Worm (Caenorhabditis elegans): Measurements from ENCODE around the gene svh-5.
A peak's percentile ranks its signal among the peaks of the same experiment; 100 is the strongest.

Gene svh-5

DNA sequence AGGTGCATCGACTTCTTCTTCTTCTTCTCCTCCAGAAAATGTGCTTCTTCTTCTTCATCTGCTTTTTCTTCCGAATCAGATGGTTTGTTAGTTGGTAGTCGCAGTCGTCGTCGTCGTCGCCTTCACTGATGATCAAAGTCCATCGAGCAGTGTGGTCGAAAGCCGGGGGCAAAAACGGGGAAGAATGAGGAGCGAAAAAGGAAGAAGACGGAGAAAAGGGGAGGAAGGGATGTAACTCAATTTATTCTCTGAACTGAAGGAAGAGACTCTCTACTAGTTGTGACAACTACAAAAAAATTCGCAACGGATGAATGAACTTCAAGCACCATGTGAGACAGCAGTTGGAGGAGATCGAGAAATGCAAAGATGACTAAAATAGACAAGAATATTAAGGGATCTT, 18.1 kb upstream of the svh-5 start (continued):
- TF ChIP-seq nhr-12 (tag; optimal IDR thresholded peaks at IDR 0.05) = no peak
- TF ChIP-seq ceh-88 (GFP tag; IDR thresholded peaks at IDR 0.05) = no peak
- peak; percentile 16; the same call in 1 of the 2 replicates for TF ChIP-seq isw-1 (GFP tag; IDR thresholded peaks at IDR 0.05)
- TF ChIP-seq hlh-17 (GFP tag; optimal IDR thresholded peaks at IDR 0.05; ENCODE audit: borderline replicate concordance) = no peak
- TF ChIP-seq nhr-237 (tag; optimal IDR thresholded peaks at IDR 0.05) = no peak
- peak; percentile 46 for TF ChIP-seq ceh-8 (GFP tag; optimal IDR thresholded peaks at IDR 0.05)
- peak; percentile 83 for TF ChIP-seq fkh-10 (GFP tag; optimal IDR thresholded peaks at IDR 0.05)
- no peak for TF ChIP-seq skn-1 (tag; optimal IDR thresholded peaks at IDR 0.05)
- TF ChIP-seq lin-15B (tag; optimal IDR thresholded peaks at IDR 0.05) = no peak
- TF ChIP-seq ces-1 (GFP tag; optimal IDR thresholded peaks at IDR 0.05) = peak; percentile 2
- TF ChIP-seq fos-1 (tag; optimal IDR thresholded peaks at IDR 0.05) = no peak
- no peak for TF ChIP-seq mdl-1 (tag; optimal IDR thresholded peaks at IDR 0.05)
- no peak for TF ChIP-seq sup-37 (GFP tag; optimal IDR thresholded peaks at IDR 0.05)
- no peak for TF ChIP-seq mef-2 (tag; optimal IDR thresholded peaks at IDR 0.05)
- TF ChIP-seq nhr-20 (tag; optimal IDR thresholded peaks at IDR 0.05) = peak; percentile 7
- TF ChIP-seq lin-14 (GFP tag; optimal IDR thresholded peaks at IDR 0.05) = peak; percentile 93
- peak; percentile 31 for TF ChIP-seq swsn-7 (tag; optimal IDR thresholded peaks at IDR 0.05)

DNA sequence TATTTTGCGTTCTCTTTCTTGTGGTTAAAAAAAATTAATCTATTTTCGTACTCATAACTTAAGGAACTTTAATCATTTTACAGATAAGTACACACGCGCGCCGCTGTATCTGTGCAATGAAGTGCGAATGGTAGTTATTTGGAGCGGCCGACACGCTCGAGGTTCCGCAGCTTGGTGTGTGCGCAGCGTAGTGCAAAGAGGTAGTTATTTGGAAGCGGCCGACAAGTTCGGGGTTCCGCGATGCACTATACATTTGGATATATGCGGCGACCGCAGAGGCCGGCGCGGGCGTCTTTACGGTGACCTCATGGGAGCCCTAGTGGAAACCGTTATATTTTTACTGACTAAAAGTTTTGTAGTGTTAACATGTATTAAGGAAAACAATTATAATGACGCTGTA, 15.0 kb upstream of the svh-5 start:
- TF ChIP-seq snpc-4 (tag; optimal IDR thresholded peaks at IDR 0.05) (peak; percentile 87), nhr-85 (tag) (no peak), ets-5 (GFP tag; IDR thresholded peaks at IDR 0.05) (no peak)

DNA sequence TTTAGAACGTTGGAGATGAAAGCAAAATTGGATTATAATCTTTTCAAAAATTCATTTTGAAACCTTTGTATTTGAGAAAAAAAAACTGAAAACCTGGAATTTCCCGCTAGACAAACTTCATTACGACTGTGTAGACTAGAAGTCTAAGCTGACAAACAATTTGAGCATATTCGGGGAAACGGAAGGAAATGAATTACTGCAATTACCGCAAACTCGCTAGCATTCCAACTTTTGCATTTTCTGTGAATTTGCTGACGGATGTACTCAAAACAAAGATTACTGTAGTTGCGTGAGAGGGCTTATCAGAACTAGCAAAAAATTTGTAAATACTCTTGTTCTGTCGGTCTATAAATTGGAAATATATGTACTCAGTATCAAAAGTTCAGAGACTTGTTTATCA, 12.2 kb upstream of the svh-5 start:
- peak; percentile 83 for TF ChIP-seq fkh-8 (tag; optimal IDR thresholded peaks at IDR 0.05)
- TF ChIP-seq nhr-11 (tag; optimal IDR thresholded peaks at IDR 0.05) = peak; percentile 77
- TF ChIP-seq nhr-71 (tag; optimal IDR thresholded peaks at IDR 0.05) = peak; percentile 67
- peak; percentile 49 for TF ChIP-seq nhr-47 (tag; optimal IDR thresholded peaks at IDR 0.05)
- TF ChIP-seq nhr-28 (tag; optimal IDR thresholded peaks at IDR 0.05) = no peak
- TF ChIP-seq lin-14 (GFP tag; optimal IDR thresholded peaks at IDR 0.05) = peak; percentile 42

DNA sequence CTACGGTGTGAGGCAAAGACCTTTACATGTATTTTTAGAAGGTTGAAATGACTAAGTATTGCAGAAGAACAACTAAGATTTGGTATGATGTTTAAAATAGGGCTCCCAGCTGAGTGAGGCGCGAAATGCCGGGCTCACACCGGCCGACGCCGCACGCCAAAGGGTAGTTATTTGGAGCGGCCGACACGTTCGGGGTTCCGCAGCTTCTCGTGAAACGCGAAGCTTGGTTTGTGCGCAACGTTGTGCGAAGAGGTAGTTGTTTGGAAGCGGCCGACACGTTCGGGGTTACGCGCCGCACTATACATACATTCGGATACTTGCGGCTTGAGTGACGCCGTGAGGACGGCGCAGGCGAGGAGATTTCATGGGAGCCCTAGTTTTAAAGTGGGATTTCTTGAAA, 10.6 kb upstream of the svh-5 start:
- TF ChIP-seq tlp-1 (tag; optimal IDR thresholded peaks at IDR 0.05) = no peak
- TF ChIP-seq snpc-4 (tag; optimal IDR thresholded peaks at IDR 0.05) = peak; percentile 91
- no peak for TF ChIP-seq ztf-4 (tag; optimal IDR thresholded peaks at IDR 0.05)
- no peak for TF ChIP-seq xbp-1 (tag; optimal IDR thresholded peaks at IDR 0.05)
- TF ChIP-seq fkh-4 (tag; optimal IDR thresholded peaks at IDR 0.05; ENCODE audit: borderline replicate concordance) = no peak
- no peak for TF ChIP-seq efl-1 (optimal IDR thresholded peaks at IDR 0.05)
- peak in 1 of 2 experiments; percentile 6 for TF ChIP-seq efl-1 (GFP tag; optimal IDR thresholded peaks at IDR 0.05 in 1 of 2)

ce11 chrX:15385807-15386349, 8.3 kb upstream of the svh-5 start:
- TF ChIP-seq sptf-1 (tag; optimal IDR thresholded peaks at IDR 0.05) = no peak
- no peak for TF ChIP-seq pax-3 (tag; optimal IDR thresholded peaks at IDR 0.05)
- no peak for TF ChIP-seq C34B4.2 (tag; optimal IDR thresholded peaks at IDR 0.05)
- TF ChIP-seq C04F5.9 (tag; optimal IDR thresholded peaks at IDR 0.05) = no peak
- no peak for TF ChIP-seq ceh-88 (GFP tag; IDR thresholded peaks at IDR 0.05)
- TF ChIP-seq vab-15 (tag; optimal IDR thresholded peaks at IDR 0.05) = no peak
- no peak for TF ChIP-seq efl-3 (GFP tag; optimal IDR thresholded peaks at IDR 0.05)
- peak; percentile 28 for TF ChIP-seq xbp-1 (tag; optimal IDR thresholded peaks at IDR 0.05)
- no peak for TF ChIP-seq skn-1 (tag; optimal IDR thresholded peaks at IDR 0.05)
- TF ChIP-seq nhr-47 (tag; optimal IDR thresholded peaks at IDR 0.05) = peak; percentile 61
- no peak for TF ChIP-seq sup-37 (GFP tag; optimal IDR thresholded peaks at IDR 0.05)
- no peak for TF ChIP-seq nhr-237 (tag; optimal IDR thresholded peaks at IDR 0.05)
- no peak for TF ChIP-seq dsc-1 (tag; optimal IDR thresholded peaks at IDR 0.05)
- TF ChIP-seq lsy-2 (tag; optimal IDR thresholded peaks at IDR 0.05) = peak; percentile 20 to 44
- no peak for TF ChIP-seq efl-1 (optimal IDR thresholded peaks at IDR 0.05)
- peak in 1 of 2 experiments; percentile 36 for TF ChIP-seq efl-1 (GFP tag; optimal IDR thresholded peaks at IDR 0.05 in 1 of 2)
- peak; percentile 60 for TF ChIP-seq tbx-2 (tag; optimal IDR thresholded peaks at IDR 0.05)
- no peak for TF ChIP-seq dpl-1 (GFP tag; optimal IDR thresholded peaks at IDR 0.05)
- TF ChIP-seq mep-1 (tag; optimal IDR thresholded peaks at IDR 0.05) = peak; percentile 19
- no peak for TF ChIP-seq mab-9 (GFP tag; IDR thresholded peaks at IDR 0.05)
- no peak for TF ChIP-seq nhr-84 (tag; optimal IDR thresholded peaks at IDR 0.05)
- no peak for TF ChIP-seq unc-98 (GFP tag; IDR thresholded peaks at IDR 0.05)
- TF ChIP-seq nhr-90 (tag; optimal IDR thresholded peaks at IDR 0.05; ENCODE audit: poor library complexity) = no peak
- peak; percentile 94 for TF ChIP-seq lin-14 (GFP tag; optimal IDR thresholded peaks at IDR 0.05)
- TF ChIP-seq nhr-11 (tag; optimal IDR thresholded peaks at IDR 0.05) = no peak

Measured in whole organism, L1 larva.